Worm (Caenorhabditis elegans) whole organism, mixed stage, embryonic: ENCODE data around the gene F56H9.8.
A peak's percentile ranks its signal among the peaks of the same experiment; 100 is the strongest.

Experiments used
- bed-3 ChIP-seq: fragments of 200-800 bp; sonication (Bioruptor generic); optimal IDR thresholded peaks from 3 replicates; lab custom pipeline; 2018; ENCODE audit warnings: mild to moderate bottlenecking, missing genetic modification characterization, moderate library complexity, missing compliant biosample characterization
- blmp-1 ChIP-seq: fragments of 150-350 bp; optimal IDR thresholded peaks from 2 replicates; lab custom pipeline; 2014; ENCODE audit warnings: missing biosample characterization, missing genetic modification characterization
- ceh-43 ChIP-seq: fragments of 200-800 bp; sonication (Bioruptor generic); optimal IDR thresholded peaks from 2 replicates; lab custom pipeline; 2018; ENCODE audit warnings: mild to moderate bottlenecking, missing genetic modification characterization, moderate library complexity, missing compliant biosample characterization
- ceh-83 ChIP-seq: fragments of 200-800 bp; sonication (Bioruptor generic); optimal IDR thresholded peaks from 2 replicates; lab custom pipeline; 2018; ENCODE audit warnings: mild to moderate bottlenecking, missing genetic modification characterization, missing compliant biosample characterization
- ces-1 ChIP-seq: fragments of 150-350 bp; optimal IDR thresholded peaks from 2 replicates; lab custom pipeline; 2014; ENCODE audit warnings: missing biosample characterization, missing genetic modification reagents, missing genetic modification characterization
- cnd-1 ChIP-seq: fragments of 200-800 bp; sonication (Bioruptor generic); optimal IDR thresholded peaks from 2 replicates; lab custom pipeline; 2018; ENCODE audit warnings: mild to moderate bottlenecking, missing genetic modification characterization, missing compliant biosample characterization
- drap-1 ChIP-seq: fragments of 200-800 bp; sonication (Bioruptor generic); optimal IDR thresholded peaks from 3 replicates; lab custom pipeline; 2018; ENCODE audit warnings: mild to moderate bottlenecking, missing genetic modification characterization, missing compliant biosample characterization
- elt-3 ChIP-seq: fragments of 150-350 bp; optimal IDR thresholded peaks from 2 replicates; lab custom pipeline; 2014; ENCODE audit warnings: missing biosample characterization, missing genetic modification characterization
- flh-1 ChIP-seq: fragments of 200-800 bp; sonication (Bioruptor generic); optimal IDR thresholded peaks from 2 replicates; lab custom pipeline; 2018; ENCODE audit warnings: mild to moderate bottlenecking, missing genetic modification characterization, moderate library complexity, missing compliant biosample characterization
- ham-2 ChIP-seq: fragments of 200-800 bp; sonication (Bioruptor generic); optimal IDR thresholded peaks from 2 replicates; lab custom pipeline; 2018; ENCODE audit warnings: mild to moderate bottlenecking, missing genetic modification characterization, missing compliant biosample characterization
- hlh-1 ChIP-seq: fragments of 150-350 bp; optimal IDR thresholded peaks from 2 replicates; lab custom pipeline; 2014; ENCODE audit warnings: missing biosample characterization, missing genetic modification reagents, missing genetic modification characterization
- lin-13 ChIP-seq: fragments of 150-350 bp; optimal IDR thresholded peaks from 2 replicates; lab custom pipeline; 2014; ENCODE audit warnings: missing biosample characterization, missing genetic modification characterization
- lsy-2 ChIP-seq: fragments of 150-350 bp; optimal IDR thresholded peaks from 2 replicates; lab custom pipeline; 2014; ENCODE audit warnings: missing biosample characterization, missing genetic modification characterization
- mab-5 ChIP-seq: fragments of 150-350 bp; optimal IDR thresholded peaks from 2 replicates; lab custom pipeline; 2014; ENCODE audit warnings: missing biosample characterization, missing genetic modification characterization
- mep-1 ChIP-seq: fragments of 150-350 bp; optimal IDR thresholded peaks from 2 replicates; lab custom pipeline; 2017; ENCODE audit warnings: missing biosample characterization, missing genetic modification reagents, missing genetic modification characterization, inconsistent platforms
- mls-2 ChIP-seq: sonication (generic microtip); optimal IDR thresholded peaks from 2 replicates; lab custom pipeline; 2016; ENCODE audit warnings: mild to moderate bottlenecking, missing genetic modification characterization, moderate library complexity, missing compliant biosample characterization
- nhr-12 ChIP-seq: fragments of 150-350 bp; optimal IDR thresholded peaks from 2 replicates; lab custom pipeline; 2014; ENCODE audit warnings: missing biosample characterization, missing genetic modification characterization
- nhr-2 ChIP-seq: fragments of 150-350 bp; optimal IDR thresholded peaks from 2 replicates; lab custom pipeline; 2014; ENCODE audit warnings: missing biosample characterization, missing genetic modification characterization
- nhr-237 ChIP-seq: fragments of 150-350 bp; optimal IDR thresholded peaks from 2 replicates; lab custom pipeline; 2014; ENCODE audit warnings: missing biosample characterization, missing genetic modification characterization
- nhr-28 ChIP-seq: fragments of 150-350 bp; optimal IDR thresholded peaks from 2 replicates; lab custom pipeline; 2014; ENCODE audit warnings: missing biosample characterization, missing genetic modification characterization
- nhr-76 ChIP-seq: sonication (generic microtip); optimal IDR thresholded peaks from 2 replicates; lab custom pipeline; 2017; ENCODE audit warnings: missing biosample characterization, missing genetic modification characterization
- pha-4 ChIP-seq: fragments of 150-350 bp; optimal IDR thresholded peaks from 2 replicates; lab custom pipeline; 2018; ENCODE audit warnings: missing biosample characterization, missing genetic modification reagents, missing genetic modification characterization
- sptf-1 ChIP-seq: sonication (generic microtip); optimal IDR thresholded peaks from 2 replicates; lab custom pipeline; 2017; ENCODE audit warnings: mild to moderate bottlenecking, missing genetic modification characterization, moderate library complexity, missing compliant biosample characterization
- tbx-8 ChIP-seq: fragments of 200-800 bp; sonication (Bioruptor generic); optimal IDR thresholded peaks from 2 replicates; lab custom pipeline; 2018; ENCODE audit warnings: mild to moderate bottlenecking, missing genetic modification characterization, moderate library complexity, missing compliant biosample characterization
- unc-120 ChIP-seq: sonication (generic microtip); optimal IDR thresholded peaks from 2 replicates; lab custom pipeline; 2017; ENCODE audit warnings: missing genetic modification characterization, missing compliant biosample characterization; ENCODE audit not compliant: poor library complexity, severe bottlenecking
- unc-39 ChIP-seq: fragments of 150-350 bp; optimal IDR thresholded peaks from 2 replicates; lab custom pipeline; 2014; ENCODE audit warnings: missing biosample characterization, missing genetic modification characterization
- unc-62 ChIP-seq: fragments of 150-350 bp; optimal IDR thresholded peaks from 2 replicates; lab custom pipeline; 2014; ENCODE audit warnings: missing biosample characterization, missing genetic modification reagents, missing genetic modification characterization
- zip-8 ChIP-seq: fragments of 150-350 bp; optimal IDR thresholded peaks from 2 replicates; lab custom pipeline; 2014; ENCODE audit warnings: missing biosample characterization, missing genetic modification characterization
- ztf-11 ChIP-seq: fragments of 150-350 bp; optimal IDR thresholded peaks from 2 replicates; lab custom pipeline; 2014; ENCODE audit warnings: missing biosample characterization, missing genetic modification characterization

Gene F56H9.8

ce11 chrV:12632048-12632447, 12.6 kb upstream of the F56H9.8 start, which contains the start of gene srx-113:
TSS of gene srx-113 (minus strand) at chrV:12632148.
- TF ChIP-seq hlh-1 (tag; lab: Kevin White, UChicago): no peak
- TF ChIP-seq nhr-2 (tag; lab: Kevin White, UChicago): no peak
- TF ChIP-seq nhr-12 (tag; lab: Kevin White, UChicago): no peak
- no peak for TF ChIP-seq elt-3 (tag; lab: Kevin White, UChicago)
- TF ChIP-seq ceh-43: no peak
- TF ChIP-seq nhr-237 (tag; lab: Kevin White, UChicago): no peak
- no peak for TF ChIP-seq nhr-28 (tag; lab: Kevin White, UChicago)
- no peak for TF ChIP-seq mls-2 (tag; lab: Kevin White, UChicago)
- TF ChIP-seq unc-120 (tag; lab: Kevin White, UChicago): no peak

DNA sequence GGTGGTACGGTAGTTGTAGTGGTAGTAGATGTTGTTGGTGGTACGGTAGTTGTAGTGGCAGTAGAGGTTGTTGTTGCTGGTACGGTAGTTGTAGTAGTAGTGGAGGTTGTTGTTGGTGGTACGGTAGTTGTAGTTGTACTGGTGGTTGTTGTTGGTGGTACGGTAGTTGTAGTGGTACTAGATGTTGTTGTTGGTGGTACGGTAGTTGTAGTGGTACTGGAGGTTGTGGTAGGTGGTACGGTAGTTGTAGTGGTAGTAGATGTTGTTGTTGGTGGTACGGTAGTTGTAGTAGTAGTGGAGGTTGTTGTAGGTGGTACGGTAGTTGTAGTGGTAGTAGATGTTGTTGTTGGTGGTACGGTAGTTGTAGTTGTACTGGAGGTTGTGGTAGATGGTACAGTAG, 11.6 kb upstream of the F56H9.8 start:
- TF ChIP-seq cnd-1 (tag; lab: Kevin White, UChicago): no peak
- TF ChIP-seq flh-1: peak; percentile 19

DNA sequence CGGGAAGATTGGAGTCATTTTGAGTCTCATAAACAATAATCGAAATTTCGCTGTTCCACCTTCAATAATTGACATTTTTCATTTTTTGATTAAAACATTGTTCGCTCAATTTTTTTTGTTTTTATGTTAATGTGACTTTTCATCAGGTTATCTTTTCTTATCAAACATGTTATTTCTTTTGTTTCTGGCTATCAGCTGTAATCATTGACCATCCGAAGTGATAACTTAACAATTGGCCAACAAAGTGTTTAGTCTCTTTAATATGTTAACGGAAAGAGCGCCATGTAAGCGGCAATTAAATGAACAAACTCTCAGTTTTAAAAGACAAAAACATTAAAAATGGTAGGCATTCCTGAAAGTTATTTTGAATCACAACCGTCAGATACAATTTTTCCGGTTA, 10.6 kb upstream of the F56H9.8 start:
- no peak for TF ChIP-seq ceh-83
- no peak for TF ChIP-seq mep-1
- no peak for TF ChIP-seq ham-2 (GFP tag; lab: Kevin White, UChicago)
- no peak for TF ChIP-seq ces-1 (GFP tag; lab: Kevin White, UChicago)
- no peak for TF ChIP-seq unc-39 (tag; lab: Kevin White, UChicago)
- TF ChIP-seq zip-8 (tag; lab: Kevin White, UChicago): no peak
- TF ChIP-seq hlh-1 (tag; lab: Kevin White, UChicago): no peak
- no peak for TF ChIP-seq tbx-8 (GFP tag; lab: Kevin White, UChicago)
- TF ChIP-seq lsy-2: no peak
- TF ChIP-seq nhr-2 (tag; lab: Kevin White, UChicago): no peak
- TF ChIP-seq sptf-1 (tag; lab: Kevin White, UChicago): no peak
- no peak for TF ChIP-seq flh-1
- TF ChIP-seq, all 35 proteins: peak for 0

- TF ChIP-seq nhr-76 (tag; lab: Kevin White, UChicago) (no peak), elt-3 (tag; lab: Kevin White, UChicago) (no peak), lsy-2 (no peak), drap-1 (GFP tag; lab: Kevin White, UChicago) (no peak), mab-5 (tag; lab: Kevin White, UChicago) (no peak), ztf-11 (no peak), unc-39 (tag; lab: Kevin White, UChicago) (no peak), blmp-1 (tag; lab: Kevin White, UChicago) (no peak)
- TF ChIP-seq, all 35 proteins: peak for 0
Measured at ce11 chrV:12634746-12635145, 9.9 kb upstream of the F56H9.8 start.

- no peak for TF ChIP-seq nhr-28 (tag; lab: Kevin White, UChicago)
- TF ChIP-seq blmp-1 (tag; lab: Kevin White, UChicago): no peak
- no peak for TF ChIP-seq unc-120 (tag; lab: Kevin White, UChicago)
- no peak for TF ChIP-seq nhr-2 (tag; lab: Kevin White, UChicago)
- TF ChIP-seq lin-13: no peak
- no peak for TF ChIP-seq unc-62 (GFP tag; lab: Kevin White, UChicago)
- TF ChIP-seq, all 35 proteins: peak for 0
Measured at ce11 chrV:12635218-12635617, 9.4 kb upstream of the F56H9.8 start.

ce11 chrV:12636248-12636647, 8.4 kb upstream of the F56H9.8 start:
- no peak for TF ChIP-seq nhr-76 (tag; lab: Kevin White, UChicago)
- no peak for TF ChIP-seq bed-3 (GFP tag; lab: Kevin White, UChicago)
- TF ChIP-seq pha-4 (tag; lab: Kevin White, UChicago): no peak
- no peak for TF ChIP-seq lin-13
- TF ChIP-seq unc-120 (tag; lab: Kevin White, UChicago): no peak
- no peak for TF ChIP-seq ces-1 (GFP tag; lab: Kevin White, UChicago)
- no peak for TF ChIP-seq tbx-8 (GFP tag; lab: Kevin White, UChicago)
- no peak for TF ChIP-seq mls-2 (tag; lab: Kevin White, UChicago)
- TF ChIP-seq, all 35 proteins: peak for 0
